Fruit fly (Drosophila melanogaster) whole organism, embryonic: ENCODE measurements around the gene Mst85C.

Source experiments
- CG10959 ChIP-seq: fragments of 200-800 bp; sonication (Bioruptor generic); IDR thresholded peaks from 2 replicates; pipeline ENCODE4 v1.3.6; 2022; ENCODE audit warnings: missing biosample characterization, missing genetic modification characterization
- CG13296 ChIP-seq: fragments of 200-800 bp; sonication (Bioruptor generic); optimal IDR thresholded peaks from 3 replicates; lab custom pipeline; 2018; ENCODE audit warnings: missing biosample characterization, mild to moderate bottlenecking, missing genetic modification characterization
- CG13624 ChIP-seq: fragments of 200-800 bp; sonication (Bioruptor generic); optimal IDR thresholded peaks from 2 replicates; lab custom pipeline; 2016; ENCODE audit warnings: missing biosample characterization, missing genetic modification characterization
- CG14441 ChIP-seq: fragments of 200-800 bp; sonication (Bioruptor generic); IDR thresholded peaks from 2 replicates; pipeline ENCODE4 v1.3.6; 2022; ENCODE audit warnings: missing biosample characterization, missing genetic modification characterization
- CG1647 ChIP-seq: fragments of 200-800 bp; sonication (Bioruptor generic); optimal IDR thresholded peaks from 3 replicates; lab custom pipeline; 2016; ENCODE audit warnings: missing biosample characterization, missing genetic modification characterization
- CG16779 ChIP-seq: fragments of 200-800 bp; sonication (Bioruptor generic); IDR thresholded peaks from 2 replicates; pipeline ENCODE4 v1.3.6; 2022; ENCODE audit warnings: missing biosample characterization, missing genetic modification characterization
- CG17612 ChIP-seq: fragments of 200-800 bp; sonication (Bioruptor generic); IDR thresholded peaks from 2 replicates; pipeline ENCODE4 v1.3.6; 2022; ENCODE audit warnings: missing biosample characterization, missing genetic modification characterization
- CG18619 ChIP-seq: fragments of 200-800 bp; sonication (Bioruptor generic); optimal IDR thresholded peaks from 3 replicates; lab custom pipeline; 2017; ENCODE audit warnings: missing biosample characterization, mild to moderate bottlenecking, missing genetic modification characterization
- CG18764 ChIP-seq: fragments of 200-800 bp; sonication (Bioruptor generic); optimal IDR thresholded peaks from 3 replicates; lab custom pipeline; 2016; ENCODE audit warnings: missing biosample characterization, missing genetic modification characterization
- CG2116 ChIP-seq: fragments of 200-800 bp; sonication (Bioruptor generic); optimal IDR thresholded peaks from 3 replicates; lab custom pipeline; 2018; ENCODE audit warnings: missing biosample characterization, mild to moderate bottlenecking, missing genetic modification characterization
- CG4328 ChIP-seq: fragments of 200-800 bp; sonication (Bioruptor generic); optimal IDR thresholded peaks from 3 replicates; lab custom pipeline; 2017; ENCODE audit warnings: missing biosample characterization, missing genetic modification reagents, missing genetic modification characterization
- CG4707 ChIP-seq: fragments of 200-800 bp; sonication (Bioruptor generic); optimal IDR thresholded peaks from 2 replicates; lab custom pipeline; 2018; ENCODE audit warnings: missing biosample characterization, mild to moderate bottlenecking, missing genetic modification characterization, moderate library complexity
- CG7745 ChIP-seq: fragments of 200-800 bp; sonication (Bioruptor generic); optimal IDR thresholded peaks from 2 replicates; lab custom pipeline; 2018; ENCODE audit warnings: missing biosample characterization, mild to moderate bottlenecking, missing genetic modification characterization, moderate library complexity
- CG7786 ChIP-seq: fragments of 200-800 bp; sonication (Bioruptor generic); optimal IDR thresholded peaks from 2 replicates; lab custom pipeline; 2016; ENCODE audit warnings: missing biosample characterization, missing genetic modification characterization
- D ChIP-seq, 2 experiments: fragments of 200-800 bp in 1 of 2; fragments of >200 bp in 1 of 2; sonication (Bioruptor generic) in 1 of 2; optimal IDR thresholded peaks; 2 replicates in 1 of 2; 3 replicates in 1 of 2; lab custom pipeline; 2017; ENCODE audit warnings: mild to moderate bottlenecking in 1 of 2, missing biosample characterization in 1 of 2, missing genetic modification characterization in 1 of 2, missing genetic modification reagents in 1 of 2
- Dp ChIP-seq: fragments of 200-800 bp; sonication (Bioruptor generic); optimal IDR thresholded peaks from 2 replicates; lab custom pipeline; 2018; ENCODE audit warnings: missing biosample characterization, mild to moderate bottlenecking, missing genetic modification characterization, moderate library complexity
- Ets65A ChIP-seq: fragments of 200-800 bp; sonication (Bioruptor generic); peaks from one replicate; lab custom pipeline; 2016; ENCODE audit warnings: missing biosample characterization, missing genetic modification characterization
- Fer1 ChIP-seq: fragments of 200-800 bp; sonication (Bioruptor generic); optimal IDR thresholded peaks from 2 replicates; lab custom pipeline; 2017; ENCODE audit warnings: missing biosample characterization, mild to moderate bottlenecking, missing genetic modification characterization
- H15 ChIP-seq: fragments of 200-800 bp; sonication (Bioruptor generic); IDR thresholded peaks from 3 replicates; pipeline ENCODE4 v1.3.6; 2022; ENCODE audit warnings: missing biosample characterization, missing genetic modification characterization
- Hmx ChIP-seq: fragments of 200-800 bp; sonication (Bioruptor generic); optimal IDR thresholded peaks from 2 replicates; lab custom pipeline; 2016; ENCODE audit warnings: missing biosample characterization, missing genetic modification characterization
- Hr3 ChIP-seq: fragments of 200-800 bp; sonication (Bioruptor generic); optimal IDR thresholded peaks from 3 replicates; lab custom pipeline; 2016; ENCODE audit warnings: missing biosample characterization, missing genetic modification characterization
- Lhr ChIP-seq: fragments of 200-800 bp; sonication (Bioruptor generic); optimal IDR thresholded peaks from 3 replicates; lab custom pipeline; 2017; ENCODE audit warnings: mild to moderate bottlenecking, missing biosample characterization, missing genetic modification reagents, missing genetic modification characterization
- Med ChIP-seq: fragments of 200-800 bp; sonication (Bioruptor generic); peaks from one replicate; lab custom pipeline; 2016; ENCODE audit warnings: missing biosample characterization, missing genetic modification characterization, mild to moderate bottlenecking, inconsistent platforms, moderate library complexity
- NC2α ChIP-seq: fragments of 200-800 bp; sonication (Bioruptor generic); optimal IDR thresholded peaks from 2 replicates; lab custom pipeline; 2016; ENCODE audit warnings: missing biosample characterization, missing genetic modification characterization
- Opbp ChIP-seq: fragments of 200-800 bp; sonication (Bioruptor generic); IDR thresholded peaks from 3 replicates; pipeline ENCODE4 v1.3.6; 2022; ENCODE audit warnings: missing biosample characterization, missing genetic modification characterization; ENCODE audit not compliant: partially characterized antibody
- Poxn ChIP-seq: fragments of 200-800 bp; sonication (Bioruptor generic); IDR thresholded peaks from 2 replicates; pipeline ENCODE4 v1.3.6; 2022; ENCODE audit warnings: missing biosample characterization, missing genetic modification characterization
- Sin3A ChIP-seq: fragments of >200 bp; optimal IDR thresholded peaks from 2 replicates; lab custom pipeline; 2018
- Vsx1 ChIP-seq: fragments of 200-800 bp; sonication (Bioruptor generic); optimal IDR thresholded peaks from 2 replicates; lab custom pipeline; 2017; ENCODE audit warnings: missing biosample characterization, mild to moderate bottlenecking, missing genetic modification characterization, missing genetic modification reagents
- btn ChIP-seq: fragments of 200-800 bp; sonication (Bioruptor generic); optimal IDR thresholded peaks from 2 replicates; lab custom pipeline; 2016; ENCODE audit warnings: missing biosample characterization, missing genetic modification characterization
- caup ChIP-seq: fragments of 200-800 bp; sonication (Bioruptor generic); optimal IDR thresholded peaks from 3 replicates; lab custom pipeline; 2017; ENCODE audit warnings: missing biosample characterization, mild to moderate bottlenecking, missing genetic modification characterization, moderate library complexity; ENCODE audit not compliant: severe bottlenecking
- dpn ChIP-seq, 2 experiments: fragments of 200-800 bp; sonication (Bioruptor generic); optimal IDR thresholded peaks; 3 replicates each; lab custom pipeline; 2016; ENCODE audit warnings: missing biosample characterization in 2 of 2, missing genetic modification characterization in 2 of 2
- fd64A ChIP-seq: fragments of 200-800 bp; sonication (Bioruptor generic); optimal IDR thresholded peaks from 3 replicates; lab custom pipeline; 2018; ENCODE audit warnings: missing biosample characterization, mild to moderate bottlenecking, missing genetic modification characterization
- ken ChIP-seq: fragments of 200-800 bp; sonication (Bioruptor generic); IDR thresholded peaks from 3 replicates; pipeline ENCODE4 v1.3.6; 2022; ENCODE audit warnings: missing biosample characterization, missing genetic modification characterization
- nmo ChIP-seq: fragments of 200-800 bp; sonication (Bioruptor generic); optimal IDR thresholded peaks from 2 replicates; lab custom pipeline; 2018; ENCODE audit warnings: missing biosample characterization, mild to moderate bottlenecking, missing genetic modification characterization, moderate library complexity
- pros ChIP-seq: fragments of 200-800 bp; sonication (Bioruptor generic); optimal IDR thresholded peaks from 3 replicates; lab custom pipeline; 2019; ENCODE audit warnings: missing biosample characterization, mild to moderate bottlenecking, missing genetic modification characterization, moderate library complexity
- sqz ChIP-seq: fragments of 200-800 bp; sonication (Bioruptor generic); optimal IDR thresholded peaks from 3 replicates; lab custom pipeline; 2018; ENCODE audit warnings: missing biosample characterization, mild to moderate bottlenecking, missing genetic modification characterization
- sug ChIP-seq: fragments of 200-800 bp; optimal IDR thresholded peaks from 2 replicates; lab custom pipeline; 2019; ENCODE audit warnings: missing biosample characterization, mild to moderate bottlenecking, missing genetic modification characterization, moderate library complexity
- tgo ChIP-seq: fragments of 200-800 bp; sonication (Bioruptor generic); IDR thresholded peaks from 3 replicates; pipeline ENCODE4 v1.3.6; 2022; ENCODE audit warnings: missing biosample characterization, missing genetic modification characterization

The Mst85C gene

dm6 chr3R:9014859-9015466 is 33.5 kb upstream of the Mst85C start, which contains the start of the genes Kcmf1, Sf3b5 and CG11986 (continued):
- TF ChIP-seq CG13624 (no peak), Lhr (GFP tag; lab: Kevin White, UChicago) (no peak), btn (GFP tag; lab: Kevin White, UChicago) (no peak), Sin3A (lab: Kevin White, UChicago) (peak; percentile 34), CG7786 (no peak), pros (GFP tag; lab: Kevin White, UChicago) (no peak), Dp (GFP tag; lab: Kevin White, UChicago) (peak; percentile 10), nmo (GFP tag; lab: Kevin White, UChicago) (peak; percentile 17), CG4328 (GFP tag; lab: Kevin White, UChicago) (no peak), Ets65A (GFP tag; lab: Kevin White, UChicago) (peak; percentile 1), CG18619 (GFP tag; lab: Kevin White, UChicago) (no peak), Poxn (GFP tag; lab: Robert Waterston, UW) (no peak), CG2116 (GFP tag; lab: Kevin White, UChicago) (peak; percentile 18), Fer1 (GFP tag; lab: Kevin White, UChicago) (no peak), CG1647 (GFP tag; lab: Kevin White, UChicago) (no peak), H15 (GFP tag; lab: Robert Waterston, UW) (no peak), Opbp (GFP tag; lab: Robert Waterston, UW) (0 out of 3 replicates have a peak, but pooled peaks have one; percentile 32), Vsx1 (GFP tag; lab: Kevin White, UChicago) (no peak), CG18764 (GFP tag; lab: Kevin White, UChicago) (no peak), dpn (GFP tag; optimal IDR thresholded peaks at IDR 0.05; lab: Kevin White, UChicago) (no peak)

dm6 chr3R:9016869-9017268 is 31.6 kb upstream of the Mst85C start:
- TF ChIP-seq ken (GFP tag; lab: Robert Waterston, UW) (no peak), fd64A (GFP tag; lab: Kevin White, UChicago) (no peak), D (optimal IDR thresholded peaks at IDR 0.05; lab: Kevin White, UChicago) (no peak), D (GFP tag; optimal IDR thresholded peaks at IDR 0.05; lab: Kevin White, UChicago) (no peak), CG17612 (no peak), CG13296 (GFP tag; lab: Kevin White, UChicago) (no peak), sqz (GFP tag; lab: Kevin White, UChicago) (no peak), CG16779 (GFP tag; lab: Robert Waterston, UW) (no peak), Hmx (GFP tag; lab: Kevin White, UChicago) (no peak), CG10959 (no peak), CG7745 (tag; lab: Kevin White, UChicago) (no peak), tgo (no peak), CG14441 (GFP tag; lab: Robert Waterston, UW) (no peak), caup (no peak), Hr3 (GFP tag; lab: Kevin White, UChicago) (no peak), Med (GFP tag; lab: Kevin White, UChicago) (no peak), NC2α (GFP tag; lab: Kevin White, UChicago) (no peak), CG4707 (GFP tag; lab: Kevin White, UChicago) (no peak), sug (tag; lab: Kevin White, UChicago) (no peak)
